Fruit fly (Drosophila melanogaster) whole organism, wandering third instar larva: ENCODE data around the gene CG12481.

Source experiments
- CG32264 ChIP-seq: fragments of 200-800 bp; sonication (Bioruptor generic); optimal IDR thresholded peaks from 2 replicates; lab custom pipeline; 2016; ENCODE audit warnings: missing biosample characterization, missing genetic modification characterization
- CrebA ChIP-seq: fragments of 200-800 bp; sonication (Bioruptor generic); optimal IDR thresholded peaks from 2 replicates; lab custom pipeline; 2016; ENCODE audit warnings: missing biosample characterization, mild to moderate bottlenecking, missing genetic modification characterization, borderline replicate concordance
- Dfd ChIP-seq: fragments of >200 bp; optimal IDR thresholded peaks from 2 replicates; lab custom pipeline; 2017; ENCODE audit warnings: missing biosample characterization, missing genetic modification characterization
- Mio ChIP-seq: sonication (Bioruptor generic); optimal IDR thresholded peaks from 2 replicates; lab custom pipeline; 2016; ENCODE audit warnings: missing biosample characterization, missing genetic modification characterization
- OdsH ChIP-seq: fragments of 200-800 bp; sonication (Bioruptor generic); optimal IDR thresholded peaks from 2 replicates; lab custom pipeline; 2016; ENCODE audit warnings: missing biosample characterization, mild to moderate bottlenecking, missing genetic modification characterization
- Sp1 ChIP-seq: fragments of 200-800 bp; sonication (Bioruptor generic); optimal IDR thresholded peaks from 3 replicates; lab custom pipeline; 2019; ENCODE audit warnings: missing biosample characterization, mild to moderate bottlenecking, missing genetic modification characterization, moderate library complexity
- br ChIP-seq: fragments of 200-800 bp; sonication (Bioruptor generic); optimal IDR thresholded peaks from 2 replicates; lab custom pipeline; 2016; ENCODE audit warnings: missing biosample characterization, missing genetic modification characterization
- fru ChIP-seq: fragments of 200-800 bp; sonication (Bioruptor generic); optimal IDR thresholded peaks from 3 replicates; lab custom pipeline; 2016; ENCODE audit warnings: missing biosample characterization, mild to moderate bottlenecking, missing genetic modification characterization
- h ChIP-seq: fragments of 200-800 bp; sonication (Bioruptor generic); optimal IDR thresholded peaks from 3 replicates; lab custom pipeline; 2016; ENCODE audit warnings: missing biosample characterization, mild to moderate bottlenecking, missing genetic modification characterization
- jim ChIP-seq: fragments of 175-275, 200-325 bp; sonication (Bioruptor generic); optimal IDR thresholded peaks from 2 replicates; lab custom pipeline; 2016; ENCODE audit warnings: missing biosample characterization, mild to moderate bottlenecking, missing genetic modification characterization
- pan ChIP-seq: fragments of >200 bp; optimal IDR thresholded peaks from 2 replicates; lab custom pipeline; 2017

DNA sequence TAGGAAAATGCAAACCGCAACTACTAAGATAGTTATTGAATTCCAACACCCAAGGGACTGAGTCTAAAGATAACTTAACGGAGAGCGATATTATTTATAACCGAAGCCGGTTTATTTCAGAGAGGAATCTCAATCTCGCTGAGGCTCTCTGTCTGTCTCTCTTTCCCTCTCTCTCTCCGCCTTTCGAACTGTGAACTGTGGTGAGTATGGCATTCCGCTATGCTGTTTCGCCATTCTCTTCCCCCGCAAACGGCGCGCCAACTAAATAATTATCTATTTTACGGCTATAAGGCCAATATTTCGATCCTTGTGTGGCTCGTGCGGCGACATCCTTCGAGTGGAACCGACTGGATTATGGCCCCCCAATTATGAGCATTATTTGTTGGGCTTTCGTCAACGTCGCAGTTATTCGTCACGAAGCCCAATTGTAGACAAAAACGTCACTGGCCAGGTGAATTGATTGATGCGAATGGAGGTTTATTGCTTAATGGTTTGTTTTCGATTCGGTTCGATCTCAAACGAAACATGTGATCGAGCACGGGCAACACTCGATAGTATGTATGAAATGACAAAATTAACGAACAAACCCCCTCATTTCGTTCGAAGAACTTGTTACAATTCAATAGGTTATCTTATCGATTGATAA is 25.2 kb downstream of the CG12481 start:
- TF ChIP-seq jim (no peak), Sp1 (GFP tag; lab: Kevin White, UChicago) (no peak), Mio (no peak), CG32264 (GFP tag; lab: Kevin White, UChicago) (no peak), pan (lab: Kevin White, UChicago) (no peak), OdsH (GFP tag; lab: Kevin White, UChicago) (no peak), fru (no peak), br (GFP tag; lab: Kevin White, UChicago) (no peak), Dfd (no peak), CrebA (GFP tag; lab: Kevin White, UChicago) (no peak), h (GFP tag; lab: Kevin White, UChicago) (no peak)
